Fruit fly (Drosophila melanogaster) whole organism, embryonic: Measurements from ENCODE around the gene gfzf.

Experiments used
- Antp ChIP-seq: fragments of 200-800 bp; sonication (Bioruptor generic); optimal IDR thresholded peaks from 3 replicates; lab custom pipeline; 2016; ENCODE audit warnings: missing biosample characterization, missing genetic modification characterization
- CG10209 ChIP-seq: fragments of 200-800 bp; sonication (Bioruptor generic); optimal IDR thresholded peaks from 3 replicates; lab custom pipeline; 2017; ENCODE audit warnings: missing biosample characterization, mild to moderate bottlenecking, missing genetic modification characterization, missing genetic modification reagents
- CG12659 ChIP-seq: fragments of 200-800 bp; sonication (Bioruptor generic); optimal IDR thresholded peaks from 3 replicates; lab custom pipeline; 2017; ENCODE audit warnings: mild to moderate bottlenecking, missing biosample characterization, missing genetic modification reagents, missing genetic modification characterization
- CG13424 ChIP-seq: fragments of 200-800 bp; sonication (Bioruptor generic); optimal IDR thresholded peaks from 2 replicates; lab custom pipeline; 2019; ENCODE audit warnings: missing biosample characterization, mild to moderate bottlenecking, missing genetic modification characterization, moderate library complexity
- CG15479 ChIP-seq: fragments of 200-800 bp; sonication (Bioruptor generic); optimal IDR thresholded peaks from 3 replicates; lab custom pipeline; 2019; ENCODE audit warnings: missing biosample characterization, mild to moderate bottlenecking, missing genetic modification characterization, moderate library complexity
- CG16813 ChIP-seq: fragments of 200-800 bp; sonication (Bioruptor generic); IDR thresholded peaks from 3 replicates; pipeline ENCODE4 v1.3.6; 2022; ENCODE audit warnings: missing biosample characterization, missing genetic modification characterization; ENCODE audit not compliant: partially characterized antibody
- CG17328 ChIP-seq: fragments of 200-800 bp; sonication (Bioruptor generic); IDR thresholded peaks from 2 replicates; pipeline ENCODE4 v1.3.6; 2022; ENCODE audit warnings: missing biosample characterization, missing genetic modification characterization
- CG2678 ChIP-seq: fragments of 200-800 bp; sonication (Bioruptor generic); optimal IDR thresholded peaks from 3 replicates; lab custom pipeline; 2019; ENCODE audit warnings: missing biosample characterization, mild to moderate bottlenecking, missing genetic modification characterization, moderate library complexity
- CG30403 ChIP-seq: fragments of 200-800 bp; sonication (Bioruptor generic); optimal IDR thresholded peaks from 3 replicates; lab custom pipeline; 2016; ENCODE audit warnings: missing biosample characterization, missing genetic modification characterization
- CG32532 ChIP-seq: fragments of 200-800 bp; sonication (Bioruptor generic); IDR thresholded peaks from 2 replicates; pipeline ENCODE4 v1.3.6; 2022; ENCODE audit warnings: missing biosample characterization, missing genetic modification characterization
- CG34224 ChIP-seq: fragments of 200-800 bp; sonication (Bioruptor generic); IDR thresholded peaks from 3 replicates; pipeline ENCODE4 v1.3.6; 2022; ENCODE audit warnings: missing biosample characterization, missing genetic modification characterization; ENCODE audit not compliant: partially characterized antibody
- CG4282 ChIP-seq: fragments of 200-800 bp; sonication (Bioruptor generic); optimal IDR thresholded peaks from 2 replicates; lab custom pipeline; 2016; ENCODE audit warnings: missing biosample characterization, missing genetic modification characterization
- CG4854 ChIP-seq: fragments of 200-800 bp; sonication (Bioruptor generic); optimal IDR thresholded peaks from 2 replicates; lab custom pipeline; 2016; ENCODE audit warnings: missing biosample characterization, missing genetic modification characterization, inconsistent platforms
- CG6765 ChIP-seq: fragments of 200-800 bp; sonication (Bioruptor generic); optimal IDR thresholded peaks from 3 replicates; lab custom pipeline; 2017; ENCODE audit warnings: missing biosample characterization, mild to moderate bottlenecking, missing genetic modification characterization
- CG9437 ChIP-seq: fragments of 200-800 bp; sonication (Bioruptor generic); optimal IDR thresholded peaks from 2 replicates; lab custom pipeline; 2018; ENCODE audit warnings: missing biosample characterization, mild to moderate bottlenecking, missing genetic modification characterization
- CHES-1-like ChIP-seq: fragments of 200-800 bp; sonication (Bioruptor generic); optimal IDR thresholded peaks from 2 replicates; lab custom pipeline; 2016; ENCODE audit warnings: missing biosample characterization, missing genetic modification characterization
- D19A ChIP-seq: fragments of 200-800 bp; optimal IDR thresholded peaks from 3 replicates; lab custom pipeline; 2019; ENCODE audit warnings: missing biosample characterization, mild to moderate bottlenecking, missing genetic modification characterization, moderate library complexity
- Deaf1 ChIP-seq: fragments of 200-800 bp; optimal IDR thresholded peaks from 3 replicates; lab custom pipeline; 2019; ENCODE audit warnings: missing biosample characterization, mild to moderate bottlenecking, missing genetic modification characterization, moderate library complexity
- Dip2 ChIP-seq: fragments of 200-800 bp; sonication (Bioruptor generic); IDR thresholded peaks from 2 replicates; pipeline ENCODE4 v1.3.6; 2022; ENCODE audit warnings: missing biosample characterization, missing genetic modification characterization
- Fer1 ChIP-seq: fragments of 200-800 bp; sonication (Bioruptor generic); optimal IDR thresholded peaks from 2 replicates; lab custom pipeline; 2017; ENCODE audit warnings: missing biosample characterization, mild to moderate bottlenecking, missing genetic modification characterization
- Hr3 ChIP-seq: fragments of 200-800 bp; sonication (Bioruptor generic); optimal IDR thresholded peaks from 3 replicates; lab custom pipeline; 2016; ENCODE audit warnings: missing biosample characterization, missing genetic modification characterization
- Hr78 ChIP-seq, 2 experiments: fragments of 200-800 bp in 1 of 2; fragments of >200 bp in 1 of 2; sonication (Bioruptor generic) in 1 of 2; optimal IDR thresholded peaks; 2 replicates each; lab custom pipeline; 2017 to 2019; ENCODE audit warnings: missing biosample characterization in 2 of 2, missing genetic modification characterization in 2 of 2, mild to moderate bottlenecking in 1 of 2, moderate library complexity in 1 of 2
- MBD-R2 ChIP-seq: fragments of 200-800 bp; sonication (Bioruptor generic); IDR thresholded peaks from 2 replicates; pipeline ENCODE4 v1.3.6; 2022; ENCODE audit warnings: missing biosample characterization, missing genetic modification characterization
- MESR4 ChIP-seq: fragments of 200-800 bp; sonication (Bioruptor generic); optimal IDR thresholded peaks from 2 replicates; lab custom pipeline; 2018; ENCODE audit warnings: missing biosample characterization, mild to moderate bottlenecking, missing genetic modification characterization, moderate library complexity
- Mad ChIP-seq: fragments of 200-800 bp; sonication (Bioruptor generic); optimal IDR thresholded peaks from 2 replicates; lab custom pipeline; 2016; ENCODE audit warnings: missing biosample characterization, missing genetic modification characterization
- NFAT ChIP-seq: fragments of 200-800 bp; sonication (Bioruptor generic); IDR thresholded peaks from 2 replicates; pipeline ENCODE4 v1.3.6; 2022; ENCODE audit warnings: missing biosample characterization, missing genetic modification characterization
- Ravus ChIP-seq: fragments of 200-800 bp; sonication (Bioruptor generic); IDR thresholded peaks from 2 replicates; pipeline ENCODE4 v1.3.6; 2022; ENCODE audit warnings: missing biosample characterization, missing genetic modification characterization
- Ssrp ChIP-seq: fragments of 200-800 bp; sonication (Bioruptor generic); optimal IDR thresholded peaks from 2 replicates; lab custom pipeline; 2018; ENCODE audit warnings: missing biosample characterization, mild to moderate bottlenecking, missing genetic modification characterization, moderate library complexity
- ato ChIP-seq: fragments of 200-800 bp; sonication (Bioruptor generic); IDR thresholded peaks from 2 replicates; pipeline ENCODE4 v1.3.6; 2022; ENCODE audit warnings: missing biosample characterization, missing genetic modification characterization; ENCODE audit not compliant: partially characterized antibody
- chn ChIP-seq: fragments of 200-800 bp; sonication (Bioruptor generic); optimal IDR thresholded peaks from 2 replicates; lab custom pipeline; 2016; ENCODE audit warnings: missing biosample characterization, missing genetic modification characterization
- ci ChIP-seq: fragments of 200-800 bp; sonication (Bioruptor generic); IDR thresholded peaks from 3 replicates; pipeline ENCODE4 v1.3.6; 2022; ENCODE audit warnings: missing biosample characterization, missing genetic modification characterization
- corto ChIP-seq: fragments of 200-800 bp; sonication (Bioruptor generic); optimal IDR thresholded peaks from 2 replicates; lab custom pipeline; 2016; ENCODE audit warnings: missing biosample characterization, mild to moderate bottlenecking, missing genetic modification characterization, moderate library complexity
- dysf ChIP-seq: fragments of 200-800 bp; sonication (Bioruptor generic); IDR thresholded peaks from 3 replicates; pipeline ENCODE4 v1.3.6; 2022; ENCODE audit warnings: missing biosample characterization, missing genetic modification characterization
- eve ChIP-seq, 2 experiments: fragments of >200 bp; optimal IDR thresholded peaks; 2 replicates each; lab custom pipeline; 2017; ENCODE audit warnings: missing biosample characterization in 2 of 2, missing genetic modification characterization in 2 of 2
- exex ChIP-seq: fragments of 200-800 bp; sonication (Bioruptor generic); optimal IDR thresholded peaks from 4 replicates; lab custom pipeline; 2018; ENCODE audit warnings: missing biosample characterization, mild to moderate bottlenecking, missing genetic modification characterization, moderate library complexity
- hbn ChIP-seq: fragments of 200-800 bp; sonication (Bioruptor generic); IDR thresholded peaks from 2 replicates; pipeline ENCODE4 v1.3.6; 2022; ENCODE audit warnings: missing biosample characterization, missing genetic modification characterization; ENCODE audit not compliant: partially characterized antibody
- jigr1 ChIP-seq: fragments of 200-800 bp; sonication (Bioruptor generic); IDR thresholded peaks from 3 replicates; pipeline ENCODE4 v1.3.6; 2022; ENCODE audit warnings: missing biosample characterization, missing genetic modification characterization
- ken ChIP-seq: fragments of 200-800 bp; sonication (Bioruptor generic); IDR thresholded peaks from 3 replicates; pipeline ENCODE4 v1.3.6; 2022; ENCODE audit warnings: missing biosample characterization, missing genetic modification characterization
- kni ChIP-seq: fragments of 200-800 bp; sonication (Bioruptor generic); optimal IDR thresholded peaks from 3 replicates; lab custom pipeline; 2017; ENCODE audit warnings: mild to moderate bottlenecking, missing biosample characterization, missing genetic modification reagents, missing genetic modification characterization
- mirr ChIP-seq: fragments of 200-800 bp; sonication (Bioruptor generic); optimal IDR thresholded peaks from 3 replicates; lab custom pipeline; 2018; ENCODE audit warnings: missing biosample characterization, mild to moderate bottlenecking, missing genetic modification characterization
- odd ChIP-seq: fragments of 200-800 bp; sonication (Bioruptor generic); optimal IDR thresholded peaks from 2 replicates; lab custom pipeline; 2017; ENCODE audit warnings: missing biosample characterization, mild to moderate bottlenecking, missing genetic modification characterization
- pfk ChIP-seq: fragments of 200-800 bp; sonication (Bioruptor generic); optimal IDR thresholded peaks from 2 replicates; lab custom pipeline; 2018; ENCODE audit warnings: missing biosample characterization, mild to moderate bottlenecking, missing genetic modification characterization, moderate library complexity
- pita ChIP-seq: fragments of 200-800 bp; sonication (Bioruptor generic); optimal IDR thresholded peaks from 2 replicates; lab custom pipeline; 2017; ENCODE audit warnings: missing biosample characterization, mild to moderate bottlenecking, missing genetic modification characterization
- ranshi ChIP-seq: fragments of 200-800 bp; sonication (Bioruptor generic); IDR thresholded peaks from 2 replicates; pipeline ENCODE4 v1.3.6; 2022; ENCODE audit warnings: missing biosample characterization, missing genetic modification characterization
- run ChIP-seq: fragments of 200-800 bp; sonication (Bioruptor generic); optimal IDR thresholded peaks from 3 replicates; lab custom pipeline; 2018; ENCODE audit warnings: missing biosample characterization, mild to moderate bottlenecking, missing genetic modification characterization
- scrt ChIP-seq: fragments of 200-800 bp; sonication (Bioruptor generic); optimal IDR thresholded peaks from 2 replicates; lab custom pipeline; 2018; ENCODE audit warnings: missing biosample characterization, mild to moderate bottlenecking, missing genetic modification characterization, moderate library complexity
- sisA ChIP-seq: fragments of 200-800 bp; sonication (Bioruptor generic); IDR thresholded peaks from 2 replicates; pipeline ENCODE4 v1.3.6; 2022; ENCODE audit warnings: missing biosample characterization, missing genetic modification characterization
- tna ChIP-seq: fragments of 200-800 bp; sonication (Bioruptor generic); IDR thresholded peaks from 2 replicates; pipeline ENCODE4 v1.3.6; 2022; ENCODE audit warnings: missing biosample characterization, missing genetic modification characterization; ENCODE audit not compliant: partially characterized antibody
- vnd ChIP-seq: fragments of 200-800 bp; sonication (Bioruptor generic); IDR thresholded peaks from 3 replicates; pipeline ENCODE4 v1.3.6; 2022; ENCODE audit warnings: missing biosample characterization, missing genetic modification characterization; ENCODE audit not compliant: partially characterized antibody

Gene gfzf

dm6 chr3R:7129280-7130069 is 21.3 kb downstream of the gfzf start, which contains the start of gene CG31248 (continued):
- no peak for TF ChIP-seq CG6765 (GFP tag; lab: Kevin White, UChicago)
- no peak for TF ChIP-seq CG30403 (GFP tag; lab: Kevin White, UChicago)
- peak; percentile 12 for TF ChIP-seq kni (GFP tag; lab: Kevin White, UChicago)
- TF ChIP-seq MBD-R2 (GFP tag; lab: Robert Waterston, UW) = peak; percentile 13; the same call in 1 of the 2 replicates
- peak; percentile 84 for TF ChIP-seq CG16813 (GFP tag; lab: Robert Waterston, UW)
- TF ChIP-seq CG2678 (tag; lab: Kevin White, UChicago) = no peak
- TF ChIP-seq run (tag; lab: Kevin White, UChicago) = no peak
- TF ChIP-seq pita (GFP tag; lab: Kevin White, UChicago) = no peak
- no peak for TF ChIP-seq scrt (GFP tag; lab: Kevin White, UChicago)
- no peak for TF ChIP-seq Mad (GFP tag; lab: Kevin White, UChicago)
- TF ChIP-seq CG4282 (GFP tag; lab: Kevin White, UChicago) = no peak
- TF ChIP-seq mirr (GFP tag; lab: Kevin White, UChicago) = peak; percentile 28
- TF ChIP-seq CG9437 (GFP tag; lab: Kevin White, UChicago) = no peak
- no peak for TF ChIP-seq Ssrp (tag; lab: Kevin White, UChicago)
- no peak for TF ChIP-seq pfk
- no peak for TF ChIP-seq odd (GFP tag; lab: Kevin White, UChicago)
- TF ChIP-seq CG10209 = peak; percentile 15
- no peak for TF ChIP-seq Antp (GFP tag; lab: Kevin White, UChicago)
- TF ChIP-seq dysf (GFP tag; lab: Robert Waterston, UW) = no peak
- TF ChIP-seq ato (GFP tag; lab: Robert Waterston, UW) = peak; percentile 67
- no peak for TF ChIP-seq MESR4 (GFP tag; lab: Kevin White, UChicago)
- TF ChIP-seq ken (GFP tag; lab: Robert Waterston, UW) = no peak
- TF ChIP-seq CG4854 (GFP tag; lab: Kevin White, UChicago) = no peak
- TF ChIP-seq CG13424 (tag; lab: Kevin White, UChicago) = no peak
- TF ChIP-seq chn (GFP tag; lab: Kevin White, UChicago) = no peak
- TF ChIP-seq sisA = no peak
- TF ChIP-seq hbn (GFP tag; lab: Robert Waterston, UW) = peak; percentile 30; the same call in 1 of the 2 replicates
- no peak for TF ChIP-seq Hr78 (GFP tag; optimal IDR thresholded peaks at IDR 0.05; lab: Kevin White, UChicago)
- no peak for TF ChIP-seq eve (GFP tag; optimal IDR thresholded peaks at IDR 0.05; lab: Kevin White, UChicago)
- peak; percentile 68 for TF ChIP-seq Fer1 (GFP tag; lab: Kevin White, UChicago)
- TF ChIP-seq Deaf1 = no peak
- TF ChIP-seq Ravus (GFP tag; lab: Robert Waterston, UW) = no peak
- no peak for TF ChIP-seq jigr1 (GFP tag; lab: Robert Waterston, UW)
- TF ChIP-seq Hr3 (GFP tag; lab: Kevin White, UChicago) = no peak
- peak; percentile 63; the same call in 1 of the 3 replicates for TF ChIP-seq CG34224 (GFP tag; lab: Robert Waterston, UW)
- TF ChIP-seq ranshi (GFP tag; lab: Robert Waterston, UW) = no peak
- peak; percentile 82 for TF ChIP-seq exex (tag; lab: Kevin White, UChicago)
- peak; percentile 17 for TF ChIP-seq CG12659 (GFP tag; lab: Kevin White, UChicago)
- TF ChIP-seq corto = no peak
- TF ChIP-seq tna (GFP tag; lab: Robert Waterston, UW) = peak; percentile 80
- TF ChIP-seq CG32532 (GFP tag; lab: Robert Waterston, UW) = no peak
- TF ChIP-seq CG17328 (GFP tag; lab: Robert Waterston, UW) = no peak
- TF ChIP-seq NFAT (GFP tag; lab: Robert Waterston, UW) = no peak
- no peak for TF ChIP-seq ci
- TF ChIP-seq D19A (tag; lab: Kevin White, UChicago) = no peak
- TF ChIP-seq CG15479 (GFP tag; lab: Kevin White, UChicago) = no peak
- no peak for TF ChIP-seq Dip2 (GFP tag; lab: Robert Waterston, UW)
- no peak for TF ChIP-seq CHES-1-like (GFP tag; lab: Kevin White, UChicago)
- TF ChIP-seq vnd = peak; percentile 59; the same call in 1 of the 3 replicates
